Worm (Caenorhabditis elegans): ENCODE measurements around the gene hen-1.
A peak's percentile ranks its signal among the peaks of the same experiment; 100 is the strongest.

hen-1 gene

ce11 chrX:7075250-7075649, 41.5 kb downstream of the hen-1 start, which contains the start of gene B0403.6:
B0403.6 (minus strand) TSS chrX:7075350.
- TF ChIP-seq unc-62 (GFP tag; optimal IDR thresholded peaks at IDR 0.05) (no peak), T07F8.4 (tag; optimal IDR thresholded peaks at IDR 0.05) (no peak), tbx-9 (tag; optimal IDR thresholded peaks at IDR 0.05; ENCODE audit: borderline replicate concordance) (no peak), let-526 (GFP tag; IDR thresholded peaks at IDR 0.05) (no peak), T26A5.8 (tag; optimal IDR thresholded peaks at IDR 0.05) (no peak), xnd-1 (tag; optimal IDR thresholded peaks at IDR 0.05) (no peak), zim-3 (tag; optimal IDR thresholded peaks at IDR 0.05) (no peak), F37B4.10 (GFP tag; IDR thresholded peaks at IDR 0.05) (no peak), sptf-2 (GFP tag; optimal IDR thresholded peaks at IDR 0.05) (no peak), B0336.3 (GFP tag; IDR thresholded peaks at IDR 0.05) (no peak), Y53F4B.3 (GFP tag; IDR thresholded peaks at IDR 0.05) (no peak), tlf-1 (GFP tag; optimal IDR thresholded peaks at IDR 0.05) (no peak), mxl-1 (tag; optimal IDR thresholded peaks at IDR 0.05) (no peak), dox-1 (GFP tag; IDR thresholded peaks at IDR 0.05) (no peak), athp-1 (tag; optimal IDR thresholded peaks at IDR 0.05) (no peak), nhr-80 (tag; optimal IDR thresholded peaks at IDR 0.05) (no peak)

- no peak for TF ChIP-seq rpc-1 (optimal IDR thresholded peaks at IDR 0.05)
- no peak for TF ChIP-seq rpc-1 (tag; optimal IDR thresholded peaks at IDR 0.05)
- TF ChIP-seq madf-8 (GFP tag; conservative IDR thresholded peaks at IDR 0.05) = no peak
- TF ChIP-seq B0261.1 (tag; optimal IDR thresholded peaks at IDR 0.05) = peak; percentile 14
- TF ChIP-seq nhr-80 (tag; optimal IDR thresholded peaks at IDR 0.05) = peak; percentile 96
- TF ChIP-seq chd-7 (tag; optimal IDR thresholded peaks at IDR 0.05) = peak; percentile 23
- TF ChIP-seq nhr-90 (tag; optimal IDR thresholded peaks at IDR 0.05) = peak; percentile 43
- TF ChIP-seq pha-4 (tag; optimal IDR thresholded peaks at IDR 0.05) = peak; percentile 41
- TF ChIP-seq tbx-9 (tag; optimal IDR thresholded peaks at IDR 0.05; ENCODE audit: borderline replicate concordance) = no peak
- no peak for TF ChIP-seq mxl-1 (tag; optimal IDR thresholded peaks at IDR 0.05)
- TF ChIP-seq nfya-2 (GFP tag; IDR thresholded peaks at IDR 0.05) = peak; percentile 94
- no peak for TF ChIP-seq efl-1 (GFP tag; optimal IDR thresholded peaks at IDR 0.05)
- TF ChIP-seq B0336.3 (GFP tag; IDR thresholded peaks at IDR 0.05) = no peak
- TF ChIP-seq cebp-2 (GFP tag; IDR thresholded peaks at IDR 0.05) = no peak
- TF ChIP-seq lin-35 (GFP tag; optimal IDR thresholded peaks at IDR 0.05) = no peak
- TF ChIP-seq ceh-79 (tag; optimal IDR thresholded peaks at IDR 0.05) = no peak
- TF ChIP-seq T07F8.4 (tag; optimal IDR thresholded peaks at IDR 0.05) = no peak
- 0 out of 2 replicates have a peak, but pooled peaks have one; percentile 14 for TF ChIP-seq Y67H2A.10 (GFP tag; conservative IDR thresholded peaks at IDR 0.05)
- peak; percentile 100 for TF ChIP-seq nfyb-1 (GFP tag; IDR thresholded peaks at IDR 0.05)
- TF ChIP-seq egl-44 (GFP tag; IDR thresholded peaks at IDR 0.05) = no peak
- peak; percentile 87 for TF ChIP-seq K12H6.12 (tag; optimal IDR thresholded peaks at IDR 0.05)
- peak; percentile 38 for TF ChIP-seq F22D6.2 (tag; optimal IDR thresholded peaks at IDR 0.05)
- TF ChIP-seq pbrm-1 (GFP tag; IDR thresholded peaks at IDR 0.05) = peak; percentile 85; the same call in 1 of the 2 replicates
- TF ChIP-seq Y95B8A.8 (GFP tag; IDR thresholded peaks at IDR 0.05) = no peak
- TF ChIP-seq cebp-1 (GFP tag; IDR thresholded peaks at IDR 0.05) = peak; percentile 98
- peak; percentile 99 for TF ChIP-seq cebp-1 (tag; optimal IDR thresholded peaks at IDR 0.05)
- no peak for TF ChIP-seq ama-1 (optimal IDR thresholded peaks at IDR 0.05)
- TF ChIP-seq ama-1 (GFP tag; optimal IDR thresholded peaks at IDR 0.05) = no peak
- no peak for TF ChIP-seq athp-1 (tag; optimal IDR thresholded peaks at IDR 0.05)
- no peak for TF ChIP-seq ceh-100 (GFP tag; IDR thresholded peaks at IDR 0.05)
- TF ChIP-seq lag-1 (GFP tag; IDR thresholded peaks at IDR 0.05) = no peak
- TF ChIP-seq nfya-1 (tag; optimal IDR thresholded peaks at IDR 0.05; ENCODE audit: borderline replicate concordance, insufficient read depth) = no peak
- peak; percentile 63 for TF ChIP-seq gei-17 (GFP tag; optimal IDR thresholded peaks at IDR 0.05)
- no peak for TF ChIP-seq hlh-26 (GFP tag; conservative IDR thresholded peaks at IDR 0.05)
- no peak for TF ChIP-seq snpc-1.1 (tag; optimal IDR thresholded peaks at IDR 0.05; ENCODE audit: insufficient read depth)
- no peak for TF ChIP-seq unc-130 (GFP tag; optimal IDR thresholded peaks at IDR 0.05)
- no peak for TF ChIP-seq nhr-27 (tag; optimal IDR thresholded peaks at IDR 0.05)
- peak; percentile 16; the same call in 1 of the 2 replicates for TF ChIP-seq F33H1.4 (GFP tag; IDR thresholded peaks at IDR 0.05)
- no peak for TF ChIP-seq F39B2.1 (GFP tag; IDR thresholded peaks at IDR 0.05)
Observed at ce11 chrX:7068400-7068799, 48.4 kb downstream of the hen-1 start, which contains the start of gene pdi-6. pdi-6 (minus strand) TSS chrX:7068563.

All from whole organism, young adult.